Worm (Caenorhabditis elegans): ENCODE results near the gene F42C5.6.
A peak's percentile ranks its signal among the peaks of the same experiment; 100 is the strongest.

The F42C5.6 gene

ce11 chrIV:7317829-7318529 lies 9.1 kb upstream of the F42C5.6 start:
- TF ChIP-seq W03F9.2 (tag; optimal IDR thresholded peaks at IDR 0.05): no peak
- no peak for TF ChIP-seq dao-5 (tag; optimal IDR thresholded peaks at IDR 0.05)
- no peak for TF ChIP-seq him-1 (tag; optimal IDR thresholded peaks at IDR 0.05)

- peak; percentile 61 for TF ChIP-seq W03F9.2 (tag; optimal IDR thresholded peaks at IDR 0.05)
- TF ChIP-seq him-1 (tag; optimal IDR thresholded peaks at IDR 0.05): no peak
These were observed 7.8 kb upstream of the F42C5.6 start, which contains the start of gene F42C5.9 for ce11 chrIV:7316613-7317153. Gene F42C5.9 (minus strand): TSS chrIV:7317103.

ce11 chrIV:7313962-7314361 lies 5.1 kb upstream of the F42C5.6 start:
- no peak for TF ChIP-seq him-1 (tag; optimal IDR thresholded peaks at IDR 0.05)
- peak; percentile 57 for TF ChIP-seq W03F9.2 (tag; optimal IDR thresholded peaks at IDR 0.05)
- TF ChIP-seq dao-5 (tag; optimal IDR thresholded peaks at IDR 0.05): no peak

- TF ChIP-seq dao-5 (tag; optimal IDR thresholded peaks at IDR 0.05): no peak
- TF ChIP-seq W03F9.2 (tag; optimal IDR thresholded peaks at IDR 0.05): no peak
- TF ChIP-seq him-1 (tag; optimal IDR thresholded peaks at IDR 0.05): no peak
These were observed 4.6 kb upstream of the F42C5.6 start, which contains the start of gene rps-8 for ce11 chrIV:7313397-7313910. Gene rps-8 (minus strand): TSS chrIV:7313860.

- TF ChIP-seq dao-5 (tag; optimal IDR thresholded peaks at IDR 0.05): no peak
- no peak for TF ChIP-seq W03F9.2 (tag; optimal IDR thresholded peaks at IDR 0.05)
- TF ChIP-seq him-1 (tag; optimal IDR thresholded peaks at IDR 0.05): no peak
These were observed 3.8 kb upstream of the F42C5.6 start for ce11 chrIV:7312620-7313194.

ce11 chrIV:7310842-7311241 lies 2.0 kb upstream of the F42C5.6 start:
- TF ChIP-seq dao-5 (tag; optimal IDR thresholded peaks at IDR 0.05) (no peak), him-1 (tag; optimal IDR thresholded peaks at IDR 0.05) (no peak), W03F9.2 (tag; optimal IDR thresholded peaks at IDR 0.05) (no peak)

- TF ChIP-seq him-1 (tag; optimal IDR thresholded peaks at IDR 0.05) (no peak), W03F9.2 (tag; optimal IDR thresholded peaks at IDR 0.05) (no peak), dao-5 (tag; optimal IDR thresholded peaks at IDR 0.05) (no peak)
These were observed 1.5 kb upstream of the F42C5.6 start, which contains the start of gene grl-4 for ce11 chrIV:7310410-7310809. Gene grl-4 (minus strand): TSS chrIV:7310760.

- TF ChIP-seq dao-5 (tag; optimal IDR thresholded peaks at IDR 0.05) (no peak), W03F9.2 (tag; optimal IDR thresholded peaks at IDR 0.05) (no peak), him-1 (tag; optimal IDR thresholded peaks at IDR 0.05) (no peak)
These were observed 804 bp upstream of the F42C5.6 start for ce11 chrIV:7309678-7310077.

- TF ChIP-seq dao-5 (tag; optimal IDR thresholded peaks at IDR 0.05): no peak
- TF ChIP-seq him-1 (tag; optimal IDR thresholded peaks at IDR 0.05): no peak
- TF ChIP-seq W03F9.2 (tag; optimal IDR thresholded peaks at IDR 0.05): no peak
These were observed 3.5 kb downstream of the F42C5.6 start, which contains the start of gene npr-27 for ce11 chrIV:7305325-7305724. Gene npr-27 (plus strand): TSS chrIV:7305625.

- TF ChIP-seq dao-5 (tag; optimal IDR thresholded peaks at IDR 0.05) (no peak), him-1 (tag; optimal IDR thresholded peaks at IDR 0.05) (no peak), W03F9.2 (tag; optimal IDR thresholded peaks at IDR 0.05) (no peak)
These were observed 7.4 kb downstream of the F42C5.6 start for ce11 chrIV:7301481-7301880.

ce11 chrIV:7294121-7294520 lies 14.8 kb downstream of the F42C5.6 start, which contains the start of gene F42C5.5:
Gene F42C5.5 (minus strand): TSS chrIV:7294221.
- TF ChIP-seq W03F9.2 (tag; optimal IDR thresholded peaks at IDR 0.05): no peak
- no peak for TF ChIP-seq dao-5 (tag; optimal IDR thresholded peaks at IDR 0.05)
- TF ChIP-seq him-1 (tag; optimal IDR thresholded peaks at IDR 0.05): no peak

- no peak for TF ChIP-seq W03F9.2 (tag; optimal IDR thresholded peaks at IDR 0.05)
- no peak for TF ChIP-seq him-1 (tag; optimal IDR thresholded peaks at IDR 0.05)
- no peak for TF ChIP-seq dao-5 (tag; optimal IDR thresholded peaks at IDR 0.05)
These were observed 16.9 kb downstream of the F42C5.6 start, which contains the start of gene F42C5.4 for ce11 chrIV:7291957-7292356. Gene F42C5.4 (minus strand): TSS chrIV:7292127.

ce11 chrIV:7291066-7291465 lies 17.8 kb downstream of the F42C5.6 start:
- no peak for TF ChIP-seq him-1 (tag; optimal IDR thresholded peaks at IDR 0.05)
- no peak for TF ChIP-seq W03F9.2 (tag; optimal IDR thresholded peaks at IDR 0.05)
- no peak for TF ChIP-seq dao-5 (tag; optimal IDR thresholded peaks at IDR 0.05)

ce11 chrIV:7287474-7287873 lies 21.4 kb downstream of the F42C5.6 start, which contains the start of gene F42C5.3:
Gene F42C5.3 (minus strand): TSS chrIV:7287574.
- TF ChIP-seq him-1 (tag; optimal IDR thresholded peaks at IDR 0.05) (no peak), W03F9.2 (tag; optimal IDR thresholded peaks at IDR 0.05) (no peak), dao-5 (tag; optimal IDR thresholded peaks at IDR 0.05) (no peak)
